Worm (Caenorhabditis elegans): ENCODE data around the gene F53A9.9.

F53A9.9 gene

DNA sequence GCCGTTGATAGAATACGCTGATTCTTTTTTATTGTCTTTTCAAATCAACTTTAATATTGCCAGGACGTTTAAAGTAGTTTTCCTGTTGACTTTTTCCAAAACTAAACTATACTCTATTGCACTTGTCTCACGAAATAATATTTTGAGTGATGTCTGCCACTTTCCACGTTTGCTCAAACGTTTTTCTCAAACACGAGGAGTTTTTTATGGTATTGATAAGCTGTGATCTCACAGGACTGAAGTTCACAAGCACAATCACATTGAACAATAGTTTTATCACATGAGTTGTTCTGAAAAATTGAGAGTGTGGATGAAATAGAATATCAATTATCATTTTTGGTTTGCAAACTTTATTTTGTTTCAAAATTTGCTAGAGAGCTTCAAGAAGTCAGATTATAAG lies 670 bp downstream of the F53A9.9 start (continued):
- TF ChIP-seq lin-38 (GFP tag; IDR thresholded peaks at IDR 0.05) (no peak), attf-4 (tag; optimal IDR thresholded peaks at IDR 0.05) (no peak), pha-4 (GFP tag; IDR thresholded peaks at IDR 0.05) (no peak), pha-4 (tag; optimal IDR thresholded peaks at IDR 0.05) (no peak), dmd-9 (GFP tag; IDR thresholded peaks at IDR 0.05) (no peak), ZK337.2 (GFP tag; IDR thresholded peaks at IDR 0.05) (no peak), hlh-30 (tag; optimal IDR thresholded peaks at IDR 0.05; ENCODE audit: insufficient read depth) (peak; percentile 45), ctbp-1 (GFP tag; IDR thresholded peaks at IDR 0.05) (no peak), daf-16 (GFP tag; optimal IDR thresholded peaks at IDR 0.05) (no peak), daf-16 (tag; optimal IDR thresholded peaks at IDR 0.05) (peak; percentile 88), php-3 (GFP tag; IDR thresholded peaks at IDR 0.05) (peak; percentile 81), egl-43 (GFP tag; IDR thresholded peaks at IDR 0.05) (no peak), lir-3 (tag; optimal IDR thresholded peaks at IDR 0.05) (no peak), dmd-6 (GFP tag; IDR thresholded peaks at IDR 0.05) (peak; percentile 83), D1046.2 (GFP tag; IDR thresholded peaks at IDR 0.05) (no peak)

DNA sequence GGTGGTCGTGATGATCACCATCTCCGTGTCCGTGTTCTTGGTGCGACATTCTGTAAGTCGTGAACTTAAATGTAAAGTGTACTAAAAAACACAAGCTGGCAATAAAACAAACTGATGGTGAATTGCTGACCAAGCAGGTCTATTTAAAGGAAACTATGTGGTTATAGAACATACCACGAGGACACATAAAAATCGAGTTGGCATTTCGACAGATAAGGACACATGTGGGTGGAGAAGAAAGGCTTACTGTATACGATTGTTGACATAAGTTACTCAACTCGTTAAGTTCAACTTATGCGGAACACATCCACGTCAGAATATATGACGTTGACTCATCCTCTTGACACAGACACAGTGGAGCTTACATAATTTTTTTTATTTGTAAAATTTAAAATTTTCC lies 1.7 kb downstream of the F53A9.9 start, which contains the start of gene F53A9.8:
TSS of gene F53A9.8 (minus strand) at position 49 of the 400 bp plus-strand sequence.
- TF ChIP-seq lsy-2 (tag; optimal IDR thresholded peaks at IDR 0.05) (peak in 1 of 2 experiments; percentile 15), dmd-6 (GFP tag; IDR thresholded peaks at IDR 0.05) (peak; percentile 50), unc-62 (GFP tag; optimal IDR thresholded peaks at IDR 0.05 in 1 of 2) (peak; percentile 29 to 31), unc-62 (tag; optimal IDR thresholded peaks at IDR 0.05) (no peak), php-3 (GFP tag; IDR thresholded peaks at IDR 0.05) (peak; percentile 88), dmd-9 (GFP tag; IDR thresholded peaks at IDR 0.05) (no peak), daf-16 (GFP tag; optimal IDR thresholded peaks at IDR 0.05) (no peak), daf-16 (tag; optimal IDR thresholded peaks at IDR 0.05) (peak; percentile 75), hlh-11 (tag; optimal IDR thresholded peaks at IDR 0.05) (peak; percentile 48), lim-7 (GFP tag; IDR thresholded peaks at IDR 0.05) (no peak), hmg-1.1 (GFP tag; IDR thresholded peaks at IDR 0.05) (no peak), pqm-1 (tag; optimal IDR thresholded peaks at IDR 0.05) (peak; percentile 42), nhr-41 (GFP tag; IDR thresholded peaks at IDR 0.05) (no peak), lin-29 (GFP tag; IDR thresholded peaks at IDR 0.05) (no peak), Y105C5A.15 (GFP tag; IDR thresholded peaks at IDR 0.05) (0 out of 2 replicates have a peak, but pooled peaks have one; percentile 20), Y5F2A.4 (GFP tag; optimal IDR thresholded peaks at IDR 0.05) (no peak), mdl-1 (tag; optimal IDR thresholded peaks at IDR 0.05) (peak in 1 of 2 experiments; percentile 43), nhr-28 (tag; optimal IDR thresholded peaks at IDR 0.05) (peak; percentile 58), F26F4.8 (GFP tag; conservative IDR thresholded peaks at IDR 0.05) (no peak), ctbp-1 (GFP tag; IDR thresholded peaks at IDR 0.05) (no peak), dve-1 (tag; optimal IDR thresholded peaks at IDR 0.05; ENCODE audit: insufficient read depth) (peak; percentile 83)

ce11 chrX:8718153-8718552 lies 2.4 kb downstream of the F53A9.9 start:
- TF ChIP-seq dve-1 (tag; optimal IDR thresholded peaks at IDR 0.05; ENCODE audit: insufficient read depth) (peak; percentile 69), Y75B8A.6 (GFP tag; IDR thresholded peaks at IDR 0.05) (no peak), daf-16 (GFP tag; optimal IDR thresholded peaks at IDR 0.05) (no peak), daf-16 (tag; optimal IDR thresholded peaks at IDR 0.05) (peak; percentile 71), zip-2 (tag; optimal IDR thresholded peaks at IDR 0.05) (no peak), pha-4 (GFP tag; IDR thresholded peaks at IDR 0.05) (0 out of 2 replicates have a peak, but pooled peaks have one; percentile 13), pha-4 (tag; optimal IDR thresholded peaks at IDR 0.05) (no peak), nhr-77 (tag; optimal IDR thresholded peaks at IDR 0.05) (peak; percentile 93), unc-62 (GFP tag; optimal IDR thresholded peaks at IDR 0.05 in 1 of 2) (no peak), unc-62 (tag; optimal IDR thresholded peaks at IDR 0.05) (no peak), T20F7.1 (GFP tag; optimal IDR thresholded peaks at IDR 0.05) (peak; percentile 34), fos-1 (tag; optimal IDR thresholded peaks at IDR 0.05) (peak; percentile 20), T26A8.4 (GFP tag; IDR thresholded peaks at IDR 0.05) (0 out of 2 replicates have a peak, but pooled peaks have one; percentile 10), madf-5 (GFP tag; IDR thresholded peaks at IDR 0.05) (no peak), php-3 (GFP tag; IDR thresholded peaks at IDR 0.05) (peak; percentile 28; the same call in 1 of the 2 replicates), nhr-28 (tag; optimal IDR thresholded peaks at IDR 0.05) (peak; percentile 42)

Measured in whole organism, L4 larva.